Worm (Caenorhabditis elegans) whole organism, L3 larva: ENCODE measurements around the gene nhr-247.

ENCODE experiments used
- ZK546.5 ChIP-seq: sonication (generic microtip); optimal IDR thresholded peaks from 2 replicates; lab custom pipeline; 2017; ENCODE audit warnings: missing biosample characterization, missing genetic modification characterization
- aly-2 ChIP-seq: fragments of 150-350 bp; optimal IDR thresholded peaks from 2 replicates; lab custom pipeline; 2014; ENCODE audit warnings: missing biosample characterization, missing genetic modification characterization
- ama-1 ChIP-seq: fragments of 150-350 bp; optimal IDR thresholded peaks from 2 replicates; lab custom pipeline; 2018
- ceh-28 ChIP-seq: fragments of 150-350 bp; optimal IDR thresholded peaks from 2 replicates; lab custom pipeline; 2014; ENCODE audit warnings: missing biosample characterization, missing genetic modification reagents, missing genetic modification characterization
- ceh-9 ChIP-seq: sonication (generic microtip); optimal IDR thresholded peaks from 2 replicates; lab custom pipeline; 2018; ENCODE audit warnings: missing biosample characterization, missing genetic modification characterization
- daf-12 ChIP-seq: fragments of 150-350 bp; optimal IDR thresholded peaks from 2 replicates; lab custom pipeline; 2014; ENCODE audit warnings: missing biosample characterization, missing genetic modification reagents, missing genetic modification characterization
- elt-1 ChIP-seq: fragments of 150-350 bp; optimal IDR thresholded peaks from 2 replicates; lab custom pipeline; 2014; ENCODE audit warnings: missing biosample characterization, missing genetic modification characterization
- elt-2 ChIP-seq: sonication (generic microtip); optimal IDR thresholded peaks from 2 replicates; lab custom pipeline; 2016; ENCODE audit warnings: missing genetic modification reagents, mild to moderate bottlenecking, missing genetic modification characterization, missing compliant biosample characterization
- elt-3 ChIP-seq, 3 experiments: fragments of 150-350 bp in 1 of 3; sonication (generic microtip) in 2 of 3; optimal IDR thresholded peaks; 2 replicates in 2 of 3; 4 replicates in 1 of 3; lab custom pipeline; 2014 to 2017; ENCODE audit warnings: missing biosample characterization in 3 of 3, missing genetic modification characterization in 3 of 3
- eor-1 ChIP-seq, 2 experiments: fragments of 150-350 bp; optimal IDR thresholded peaks; 2 replicates each; lab custom pipeline; 2014 to 2018; ENCODE audit warnings: missing biosample characterization in 2 of 2, missing genetic modification characterization in 2 of 2
- fkh-10 ChIP-seq: sonication (generic microtip); optimal IDR thresholded peaks from 2 replicates; lab custom pipeline; 2017; ENCODE audit warnings: missing biosample characterization, missing genetic modification reagents, missing genetic modification characterization
- fkh-2 ChIP-seq: fragments of 150-350 bp; optimal IDR thresholded peaks from 2 replicates; lab custom pipeline; 2014; ENCODE audit warnings: missing biosample characterization, missing genetic modification reagents, missing genetic modification characterization
- fos-1 ChIP-seq: fragments of 150-350 bp; optimal IDR thresholded peaks from 2 replicates; lab custom pipeline; 2014; ENCODE audit warnings: missing biosample characterization, missing genetic modification characterization
- hmg-11 ChIP-seq: sonication (generic microtip); optimal IDR thresholded peaks from 2 replicates; lab custom pipeline; 2016; ENCODE audit warnings: missing genetic modification characterization, missing compliant biosample characterization
- jun-1 ChIP-seq: fragments of 150-350 bp; optimal IDR thresholded peaks from 2 replicates; lab custom pipeline; 2014; ENCODE audit warnings: missing biosample characterization, missing genetic modification reagents, missing genetic modification characterization
- lin-39 ChIP-seq: fragments of 150-350 bp; optimal IDR thresholded peaks from 2 replicates; lab custom pipeline; 2018; ENCODE audit warnings: missing biosample characterization, missing genetic modification reagents, missing genetic modification characterization
- lsy-12 ChIP-seq: sonication (generic microtip); optimal IDR thresholded peaks from 2 replicates; lab custom pipeline; 2016; ENCODE audit warnings: mild to moderate bottlenecking, missing genetic modification characterization, missing compliant biosample characterization
- mdl-1 ChIP-seq: fragments of 150-350 bp; optimal IDR thresholded peaks from 2 replicates; lab custom pipeline; 2014; ENCODE audit warnings: missing biosample characterization, missing genetic modification characterization
- mml-1 ChIP-seq: fragments of 150-350 bp; sonication (generic microtip); optimal IDR thresholded peaks from 3 replicates; lab custom pipeline; 2014; ENCODE audit warnings: missing biosample characterization, missing genetic modification characterization
- nfya-1 ChIP-seq: sonication (generic microtip); optimal IDR thresholded peaks from 2 replicates; lab custom pipeline; 2017; ENCODE audit warnings: missing genetic modification characterization, mild to moderate bottlenecking, missing compliant biosample characterization, antibody characterized with exemption, moderate library complexity; ENCODE audit not compliant: insufficient read depth
- nhr-12 ChIP-seq: fragments of 150-350 bp; optimal IDR thresholded peaks from 2 replicates; lab custom pipeline; 2014; ENCODE audit warnings: missing biosample characterization, missing genetic modification characterization
- nhr-23 ChIP-seq: fragments of 150-350 bp; optimal IDR thresholded peaks from 2 replicates; lab custom pipeline; 2014; ENCODE audit warnings: missing biosample characterization, missing genetic modification reagents, missing genetic modification characterization
- nhr-237 ChIP-seq: fragments of 150-350 bp; optimal IDR thresholded peaks from 2 replicates; lab custom pipeline; 2014; ENCODE audit warnings: missing biosample characterization, missing genetic modification characterization
- nhr-25 ChIP-seq: sonication (generic microtip); optimal IDR thresholded peaks from 2 replicates; lab custom pipeline; 2017; ENCODE audit warnings: missing biosample characterization, missing genetic modification characterization
- nhr-28 ChIP-seq: fragments of 150-350 bp; optimal IDR thresholded peaks from 2 replicates; lab custom pipeline; 2014; ENCODE audit warnings: missing biosample characterization, missing genetic modification characterization
- nhr-67 ChIP-seq: fragments of 150-350 bp; optimal IDR thresholded peaks from 2 replicates; lab custom pipeline; 2014; ENCODE audit warnings: missing biosample characterization, missing genetic modification characterization
- nhr-76 ChIP-seq: fragments of 150-350 bp; sonication (generic microtip); optimal IDR thresholded peaks from 5 replicates; lab custom pipeline; 2014; ENCODE audit warnings: missing biosample characterization, missing genetic modification characterization
- pha-4 ChIP-seq: fragments of 150-350 bp; optimal IDR thresholded peaks from 2 replicates; lab custom pipeline; 2014; ENCODE audit warnings: missing biosample characterization, missing genetic modification reagents, missing genetic modification characterization
- skn-1 ChIP-seq: fragments of 150-350 bp; optimal IDR thresholded peaks from 2 replicates; lab custom pipeline; 2014; ENCODE audit warnings: missing biosample characterization, missing genetic modification characterization
- tbx-2 ChIP-seq: sonication (generic microtip); optimal IDR thresholded peaks from 2 replicates; lab custom pipeline; 2016; ENCODE audit warnings: mild to moderate bottlenecking, missing genetic modification characterization, missing compliant biosample characterization
- unc-39 ChIP-seq: sonication (generic microtip); optimal IDR thresholded peaks from 4 replicates; lab custom pipeline; 2017; ENCODE audit warnings: missing biosample characterization, missing genetic modification characterization
- unc-62 ChIP-seq: fragments of 150-350 bp; sonication (generic microtip); optimal IDR thresholded peaks from 4 replicates; lab custom pipeline; 2014; ENCODE audit warnings: missing biosample characterization, missing genetic modification reagents, missing genetic modification characterization
- zag-1 ChIP-seq: fragments of 150-350 bp; optimal IDR thresholded peaks from 2 replicates; lab custom pipeline; 2014; ENCODE audit warnings: missing biosample characterization, missing genetic modification characterization
- ztf-11 ChIP-seq: fragments of 150-350 bp; optimal IDR thresholded peaks from 2 replicates; lab custom pipeline; 2014; ENCODE audit warnings: missing biosample characterization, missing genetic modification characterization

nhr-247 gene

DNA sequence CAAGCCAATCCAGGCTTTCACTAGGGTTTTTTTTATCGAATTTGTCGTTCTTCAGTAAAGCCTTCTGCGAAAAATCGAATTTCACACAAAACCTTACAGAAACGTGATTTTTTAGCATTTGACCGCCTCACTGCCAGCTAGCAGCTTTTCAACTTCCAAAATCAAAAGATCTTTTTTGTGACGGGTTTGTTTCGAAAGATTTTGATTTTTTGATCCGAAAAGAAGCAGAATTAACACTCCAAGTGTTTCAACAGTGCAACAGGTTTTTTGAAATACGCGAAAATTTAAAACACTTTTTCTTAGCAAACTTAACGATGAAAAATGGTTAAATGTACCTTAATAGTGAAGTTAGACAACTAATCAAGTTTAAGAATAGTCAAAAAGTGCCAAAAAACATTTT lies 18.6 kb downstream of the nhr-247 start, which contains the start of gene clec-229:
clec-229 (minus strand) TSS at position 101 of the 400 bp plus-strand sequence.
- TF ChIP-seq nhr-23 (tag; lab: Kevin White, UChicago) (no peak), nhr-28 (tag; lab: Kevin White, UChicago) (no peak), unc-39 (no peak), ZK546.5 (tag; lab: Kevin White, UChicago) (no peak), unc-62 (GFP tag; lab: Kevin White, UChicago) (no peak), nhr-76 (tag; lab: Kevin White, UChicago) (no peak), ztf-11 (tag; lab: Kevin White, UChicago) (no peak), zag-1 (tag; lab: Kevin White, UChicago) (no peak), elt-3 (tag; optimal IDR thresholded peaks at IDR 0.05; lab: Kevin White, UChicago) (no peak), nhr-25 (tag; lab: Kevin White, UChicago) (no peak), nfya-1 (tag; lab: Kevin White, UChicago) (no peak), elt-2 (no peak), aly-2 (tag; lab: Kevin White, UChicago) (no peak), eor-1 (tag; optimal IDR thresholded peaks at IDR 0.05; lab: Kevin White, UChicago) (no peak), ceh-9 (tag; lab: Kevin White, UChicago) (no peak), mdl-1 (tag; lab: Kevin White, UChicago) (no peak), nhr-12 (tag; lab: Kevin White, UChicago) (no peak), tbx-2 (tag; lab: Kevin White, UChicago) (no peak), fos-1 (tag; lab: Kevin White, UChicago) (no peak), elt-1 (tag; lab: Kevin White, UChicago) (no peak)
- TF ChIP-seq, all 47 proteins: peak for 0

DNA sequence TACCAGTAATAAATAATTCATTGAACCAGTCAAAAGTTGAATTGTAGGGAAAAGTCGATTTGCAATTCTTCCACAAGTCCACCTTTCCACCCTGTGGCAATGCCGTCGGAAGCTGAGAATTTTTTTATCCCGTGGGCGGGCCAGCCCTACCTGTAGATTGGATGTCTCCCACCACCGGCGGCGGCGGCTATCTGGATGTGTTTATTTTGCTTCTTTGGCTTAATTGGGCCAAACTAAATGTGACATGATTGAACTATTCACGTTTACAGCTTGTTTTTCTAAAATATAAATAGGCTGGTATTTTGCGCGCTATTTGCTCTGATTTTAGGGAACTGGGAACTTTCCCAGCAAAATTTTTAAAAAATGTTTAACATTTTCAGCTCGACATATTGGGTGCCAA lies 21.7 kb downstream of the nhr-247 start, which contains the start of gene wrt-8:
wrt-8 (minus strand) TSS at position 101 of the 400 bp plus-strand sequence.
- TF ChIP-seq nhr-67 (tag; lab: Kevin White, UChicago) (no peak), nhr-12 (tag; lab: Kevin White, UChicago) (no peak), elt-1 (tag; lab: Kevin White, UChicago) (no peak), fos-1 (tag; lab: Kevin White, UChicago) (no peak)

DNA sequence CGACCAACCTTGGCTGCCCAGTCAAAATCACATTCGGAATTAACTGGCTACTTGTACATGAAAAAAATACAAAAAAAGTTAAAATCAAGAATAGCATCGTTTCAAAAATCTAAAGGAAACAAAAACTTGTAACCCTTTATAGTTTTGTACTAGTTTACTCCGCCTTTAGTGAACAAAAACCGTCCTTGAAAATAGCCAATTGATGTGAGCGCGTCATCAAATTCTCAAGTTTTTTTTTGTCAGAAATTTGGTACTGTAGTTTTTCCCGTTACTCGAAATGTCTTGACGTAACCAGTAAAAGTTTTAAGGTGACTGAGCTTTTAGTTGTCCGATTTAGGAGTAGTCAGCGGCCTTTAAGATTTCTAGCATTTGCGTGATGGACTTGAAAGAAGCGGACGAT lies 24.5 kb downstream of the nhr-247 start, which contains the start of gene C29F3.3:
C29F3.3 (minus strand) TSS at position 101 of the 400 bp plus-strand sequence.
- no peak for TF ChIP-seq unc-39
- TF ChIP-seq, all 47 proteins: peak for 0

DNA sequence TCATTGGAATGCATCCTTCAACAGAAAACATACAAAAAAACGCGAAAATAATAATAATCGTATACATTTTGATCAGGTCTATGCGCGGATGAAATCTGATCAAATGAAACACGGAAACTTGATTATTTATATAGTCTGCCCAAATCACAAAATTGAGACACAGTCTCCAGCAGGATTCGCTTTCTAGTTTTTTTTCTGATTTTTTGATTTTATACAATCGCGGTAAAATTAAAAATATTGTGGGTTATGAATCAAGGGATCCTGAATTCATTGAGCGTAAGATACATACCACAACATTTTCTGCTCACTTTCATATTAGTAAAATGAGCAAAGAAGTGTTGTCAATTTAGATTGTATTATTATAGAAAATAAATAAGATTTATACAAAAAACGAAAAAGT lies 26.3 kb downstream of the nhr-247 start, which contains the start of gene clec-230:
clec-230 (minus strand) TSS at position 101 of the 400 bp plus-strand sequence.
- TF ChIP-seq nfya-1 (tag; lab: Kevin White, UChicago): no peak
- no peak for TF ChIP-seq tbx-2 (tag; lab: Kevin White, UChicago)
- no peak for TF ChIP-seq mdl-1 (tag; lab: Kevin White, UChicago)
- no peak for TF ChIP-seq ceh-28
- TF ChIP-seq lin-39: no peak
- no peak for TF ChIP-seq pha-4 (tag; lab: Kevin White, UChicago)
- no peak for TF ChIP-seq fkh-2
- TF ChIP-seq elt-1 (tag; lab: Kevin White, UChicago): no peak
- no peak for TF ChIP-seq ZK546.5 (tag; lab: Kevin White, UChicago)
- no peak for TF ChIP-seq nhr-237 (tag; lab: Kevin White, UChicago)
- TF ChIP-seq fos-1 (tag; lab: Kevin White, UChicago): no peak

DNA sequence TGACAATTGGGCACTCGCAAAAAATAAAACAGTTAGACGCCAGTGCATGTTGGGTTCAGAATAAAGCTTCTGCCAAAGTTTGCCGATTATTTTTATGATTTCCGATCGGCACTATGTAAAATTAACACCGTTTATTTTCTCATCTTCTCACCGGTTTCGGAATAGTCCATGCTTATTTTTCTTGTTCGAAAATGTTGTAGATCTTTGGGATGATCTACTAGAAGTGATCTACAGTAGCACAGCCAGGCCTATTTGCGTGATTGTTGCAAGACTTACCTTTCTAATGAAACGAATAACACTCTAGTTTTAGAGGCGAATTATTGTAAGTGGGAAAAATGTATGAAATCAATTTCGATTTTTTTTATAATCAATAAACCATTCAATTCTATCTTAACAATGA lies 27.8 kb downstream of the nhr-247 start, which contains the start of gene clec-231:
clec-231 (minus strand) TSS at position 101 of the 400 bp plus-strand sequence.
- TF ChIP-seq jun-1 (tag; lab: Kevin White, UChicago): no peak
- TF ChIP-seq ama-1: no peak
- TF ChIP-seq hmg-11: no peak
- TF ChIP-seq ceh-9 (tag; lab: Kevin White, UChicago): no peak
- no peak for TF ChIP-seq mml-1 (tag; lab: Kevin White, UChicago)
- no peak for TF ChIP-seq elt-3 (tag; optimal IDR thresholded peaks at IDR 0.05; lab: Kevin White, UChicago)
- TF ChIP-seq mdl-1 (tag; lab: Kevin White, UChicago): no peak
- no peak for TF ChIP-seq lsy-12 (tag; lab: Kevin White, UChicago)
- TF ChIP-seq pha-4 (tag; lab: Kevin White, UChicago): no peak
- TF ChIP-seq daf-12 (tag; lab: Kevin White, UChicago): no peak
- TF ChIP-seq nhr-28 (tag; lab: Kevin White, UChicago): no peak
- TF ChIP-seq nhr-25 (tag; lab: Kevin White, UChicago): no peak
- TF ChIP-seq skn-1: no peak
- TF ChIP-seq ceh-28: no peak
- no peak for TF ChIP-seq nhr-12 (tag; lab: Kevin White, UChicago)
- TF ChIP-seq tbx-2 (tag; lab: Kevin White, UChicago): no peak
- no peak for TF ChIP-seq elt-2
- no peak for TF ChIP-seq fkh-10 (GFP tag; lab: Kevin White, UChicago)
